Worm (Caenorhabditis elegans) whole organism, late embryonic: ENCODE data around the gene chil-25.

Experiments used
- C08G9.2 ChIP-seq: sonication (generic microtip); optimal IDR thresholded peaks from 2 replicates; lab custom pipeline; 2016; ENCODE audit warnings: mild to moderate bottlenecking, missing genetic modification characterization, moderate library complexity, missing compliant biosample characterization
- F13H6.1 ChIP-seq: sonication (generic microtip); optimal IDR thresholded peaks from 2 replicates; lab custom pipeline; 2016; ENCODE audit warnings: missing genetic modification characterization, missing compliant biosample characterization
- K02D7.2 ChIP-seq: sonication (generic microtip); optimal IDR thresholded peaks from 2 replicates; lab custom pipeline; 2017; ENCODE audit warnings: mild to moderate bottlenecking, missing genetic modification characterization, missing compliant biosample characterization
- K09A11.1 ChIP-seq: sonication (generic microtip); optimal IDR thresholded peaks from 2 replicates; lab custom pipeline; 2017; ENCODE audit warnings: antibody characterized with exemption, mild to moderate bottlenecking, missing genetic modification characterization, missing compliant biosample characterization; ENCODE audit not compliant: insufficient read depth
- T23F11.4 ChIP-seq: fragments of 200-800 bp; sonication (Bioruptor generic); optimal IDR thresholded peaks from 2 replicates; lab custom pipeline; 2018; ENCODE audit warnings: mild to moderate bottlenecking, missing genetic modification characterization, missing compliant biosample characterization
- Y22D7AL.16 ChIP-seq: sonication (generic microtip); optimal IDR thresholded peaks from 2 replicates; lab custom pipeline; 2016; ENCODE audit warnings: missing genetic modification characterization, missing compliant biosample characterization
- ama-1 ChIP-seq: fragments of 150-350 bp; optimal IDR thresholded peaks from 2 replicates; lab custom pipeline; 2014
- ceh-2 ChIP-seq: sonication (generic microtip); optimal IDR thresholded peaks from 2 replicates; lab custom pipeline; 2016; ENCODE audit warnings: missing genotype, missing genetic modification characterization, missing compliant biosample characterization
- ceh-24 ChIP-seq: sonication (generic microtip); optimal IDR thresholded peaks from 2 replicates; lab custom pipeline; 2016; ENCODE audit warnings: mild to moderate bottlenecking, missing genetic modification characterization, missing compliant biosample characterization
- ceh-31 ChIP-seq: sonication (generic microtip); optimal IDR thresholded peaks from 2 replicates; lab custom pipeline; 2016; ENCODE audit warnings: missing genetic modification characterization, missing compliant biosample characterization
- ceh-45 ChIP-seq: fragments of 200-800 bp; sonication (Bioruptor generic); IDR thresholded peaks from 2 replicates; pipeline ENCODE4 v1.3.6; 2022; ENCODE audit warnings: missing genetic modification reagents, missing genetic modification characterization, missing compliant biosample characterization
- ceh-48 ChIP-seq: sonication (generic microtip); optimal IDR thresholded peaks from 2 replicates; lab custom pipeline; 2016; ENCODE audit warnings: missing genetic modification characterization, inconsistent platforms, missing compliant biosample characterization
- ceh-6 ChIP-seq: fragments of 200-800 bp; sonication (Bioruptor generic); optimal IDR thresholded peaks from 2 replicates; lab custom pipeline; 2018; ENCODE audit warnings: mild to moderate bottlenecking, missing genetic modification characterization, missing compliant biosample characterization
- che-1 ChIP-seq: sonication (generic microtip); optimal IDR thresholded peaks from 2 replicates; lab custom pipeline; 2016; ENCODE audit warnings: mild to moderate bottlenecking, missing genetic modification characterization, missing compliant biosample characterization
- dmd-4 ChIP-seq: sonication (generic microtip); optimal IDR thresholded peaks from 2 replicates; lab custom pipeline; 2016; ENCODE audit warnings: borderline replicate concordance, missing genetic modification characterization, missing compliant biosample characterization
- elt-2 ChIP-seq: sonication (generic microtip); optimal IDR thresholded peaks from 2 replicates; lab custom pipeline; 2016; ENCODE audit warnings: missing genetic modification reagents, missing genetic modification characterization, missing compliant biosample characterization
- ets-4 ChIP-seq: sonication (generic microtip); optimal IDR thresholded peaks from 2 replicates; lab custom pipeline; 2016; ENCODE audit warnings: missing genetic modification characterization, missing compliant biosample characterization
- fax-1 ChIP-seq: sonication (generic microtip); optimal IDR thresholded peaks from 2 replicates; lab custom pipeline; 2016; ENCODE audit warnings: missing genotype, missing genetic modification characterization, missing compliant biosample characterization
- gmeb-2 ChIP-seq: sonication (generic microtip); optimal IDR thresholded peaks from 2 replicates; lab custom pipeline; 2016; ENCODE audit warnings: missing genetic modification characterization, inconsistent platforms, missing compliant biosample characterization
- hlh-13 ChIP-seq: fragments of 200-800 bp; sonication (Bioruptor generic); optimal IDR thresholded peaks from 2 replicates; lab custom pipeline; 2018; ENCODE audit warnings: mild to moderate bottlenecking, missing genetic modification characterization, missing compliant biosample characterization
- hlh-6 ChIP-seq: sonication (generic microtip); optimal IDR thresholded peaks from 2 replicates; lab custom pipeline; 2016; ENCODE audit warnings: missing genotype, missing genetic modification characterization, missing compliant biosample characterization
- madf-2 ChIP-seq: sonication (generic microtip); optimal IDR thresholded peaks from 2 replicates; lab custom pipeline; 2017; ENCODE audit warnings: missing genetic modification characterization, missing compliant biosample characterization
- nhr-11 ChIP-seq: fragments of 150-350 bp; optimal IDR thresholded peaks from 2 replicates; lab custom pipeline; 2014; ENCODE audit warnings: missing biosample characterization, missing genetic modification characterization
- pax-1 ChIP-seq: fragments of 150-350 bp; optimal IDR thresholded peaks from 2 replicates; lab custom pipeline; 2014; ENCODE audit warnings: missing biosample characterization, missing genetic modification characterization
- pha-4 ChIP-seq: fragments of 150-350 bp; optimal IDR thresholded peaks from 2 replicates; lab custom pipeline; 2018; ENCODE audit warnings: missing biosample characterization, missing genetic modification reagents, missing genetic modification characterization
- pqm-1 ChIP-seq: sonication (generic microtip); optimal IDR thresholded peaks from 2 replicates; lab custom pipeline; 2016; ENCODE audit warnings: missing genetic modification characterization, missing compliant biosample characterization
- pros-1 ChIP-seq: fragments of 150-350 bp; optimal IDR thresholded peaks from 2 replicates; lab custom pipeline; 2014; ENCODE audit warnings: missing biosample characterization, missing genetic modification reagents, missing genetic modification characterization
- ref-2 ChIP-seq: sonication (generic microtip); optimal IDR thresholded peaks from 2 replicates; lab custom pipeline; 2016; ENCODE audit warnings: missing genetic modification characterization, missing compliant biosample characterization
- syd-9 ChIP-seq: sonication (generic microtip); optimal IDR thresholded peaks from 2 replicates; lab custom pipeline; 2016; ENCODE audit warnings: mild to moderate bottlenecking, missing genetic modification characterization, moderate library complexity, missing compliant biosample characterization
- tbx-2 ChIP-seq: sonication (generic microtip); optimal IDR thresholded peaks from 2 replicates; lab custom pipeline; 2016; ENCODE audit warnings: missing genetic modification characterization, missing compliant biosample characterization
- unc-3 ChIP-seq, 2 experiments: fragments of 200-800 bp in 1 of 2; sonication (Bioruptor generic) in 1 of 2; sonication (generic microtip) in 1 of 2; conservative IDR thresholded peaks in 1 of 2; optimal IDR thresholded peaks in 1 of 2; 2 replicates each; pipeline versions ENCODE4 v1.3.6 to Lab custom; 2016 to 2022; ENCODE audit warnings: missing compliant biosample characterization in 2 of 2, missing genetic modification characterization in 2 of 2, missing genetic modification reagents in 1 of 2
- unc-86 ChIP-seq: sonication (generic microtip); optimal IDR thresholded peaks from 2 replicates; lab custom pipeline; 2016; ENCODE audit warnings: missing genetic modification characterization, missing compliant biosample characterization

The chil-25 gene

ce11 chrII:9489922-9490321, 15.7 kb upstream of the chil-25 start:
- TF ChIP-seq K09A11.1 (tag; lab: Kevin White, UChicago) (no peak), pros-1 (tag; lab: Kevin White, UChicago) (no peak), unc-3 (GFP tag; conservative IDR thresholded peaks at IDR 0.05; lab: Robert Waterston, UW) (no peak), unc-3 (tag; optimal IDR thresholded peaks at IDR 0.05; lab: Kevin White, UChicago) (no peak), gmeb-2 (tag; lab: Kevin White, UChicago) (no peak), ceh-2 (tag; lab: Kevin White, UChicago) (no peak), nhr-11 (no peak), unc-86 (tag; lab: Kevin White, UChicago) (no peak), tbx-2 (no peak), che-1 (tag; lab: Kevin White, UChicago) (no peak), dmd-4 (no peak), ref-2 (no peak), elt-2 (no peak), ama-1 (lab: Kevin White, UChicago) (no peak), ceh-6 (GFP tag; lab: Kevin White, UChicago) (no peak), pha-4 (tag; lab: Kevin White, UChicago) (no peak), ets-4 (tag; lab: Kevin White, UChicago) (no peak), ceh-24 (tag; lab: Kevin White, UChicago) (no peak), hlh-13 (GFP tag; lab: Kevin White, UChicago) (no peak), hlh-6 (no peak), C08G9.2 (tag; lab: Kevin White, UChicago) (no peak)

ce11 chrII:9487337-9487950, 13.2 kb upstream of the chil-25 start, which contains the start of gene T19H5.4:
T19H5.4 (minus strand) TSS chrII:9487387.
- no peak for TF ChIP-seq ref-2
- no peak for TF ChIP-seq ceh-45
- no peak for TF ChIP-seq ceh-48 (tag; lab: Kevin White, UChicago)
- TF ChIP-seq ceh-31 (tag; lab: Kevin White, UChicago), result peak; percentile 23

- TF ChIP-seq pros-1 (tag; lab: Kevin White, UChicago), result no peak
- TF ChIP-seq Y22D7AL.16 (tag; lab: Kevin White, UChicago), result no peak
- TF ChIP-seq hlh-13 (GFP tag; lab: Kevin White, UChicago), result no peak
- no peak for TF ChIP-seq pqm-1 (tag; lab: Kevin White, UChicago)
- TF ChIP-seq ceh-6 (GFP tag; lab: Kevin White, UChicago), result no peak
- no peak for TF ChIP-seq fax-1
- no peak for TF ChIP-seq unc-86 (tag; lab: Kevin White, UChicago)
- no peak for TF ChIP-seq gmeb-2 (tag; lab: Kevin White, UChicago)
- TF ChIP-seq K02D7.2, result no peak
- TF ChIP-seq C08G9.2 (tag; lab: Kevin White, UChicago), result no peak
- TF ChIP-seq syd-9 (tag; lab: Kevin White, UChicago), result no peak
- no peak for TF ChIP-seq ceh-2 (tag; lab: Kevin White, UChicago)
- TF ChIP-seq ets-4 (tag; lab: Kevin White, UChicago), result no peak
- TF ChIP-seq F13H6.1, result no peak
- no peak for TF ChIP-seq madf-2 (tag; lab: Kevin White, UChicago)
- no peak for TF ChIP-seq pax-1
These were observed 10.9 kb upstream of the chil-25 start for ce11 chrII:9485081-9485730.

- TF ChIP-seq elt-2 (peak; percentile 28), nhr-11 (no peak)
These were observed 9.1 kb upstream of the chil-25 start for ce11 chrII:9483342-9483741.

ce11 chrII:9482529-9482928, 8.3 kb upstream of the chil-25 start:
- TF ChIP-seq ceh-45 (no peak), nhr-11 (no peak), ceh-6 (GFP tag; lab: Kevin White, UChicago) (no peak), T23F11.4 (GFP tag; lab: Kevin White, UChicago) (no peak), pha-4 (tag; lab: Kevin White, UChicago) (no peak)
- TF ChIP-seq, all 69 proteins: peak for 0
